Fruit fly (Drosophila melanogaster): ENCODE measurements around the gene CG12213.

CG12213 gene

dm6 chr3R:11962739-11963214 lies 4.7 kb downstream of the CG12213 start, which contains the start of the genes CG3281 and aurA (continued):
- no peak for TF ChIP-seq Gsc (GFP tag; IDR thresholded peaks at IDR 0.05)
- TF ChIP-seq CG10959 (GFP tag; IDR thresholded peaks at IDR 0.05), result no peak
- TF ChIP-seq lmd (GFP tag; IDR thresholded peaks at IDR 0.05), result peak; percentile 60; the same call in 1 of the 2 replicates
- TF ChIP-seq CG2129 (GFP tag; IDR thresholded peaks at IDR 0.05; ENCODE audit: partially characterized antibody), result peak; percentile 97
- TF ChIP-seq CG2678 (tag; optimal IDR thresholded peaks at IDR 0.05), result peak; percentile 76
- TF ChIP-seq CG18599 (GFP tag; optimal IDR thresholded peaks at IDR 0.05), result peak; percentile 51
- TF ChIP-seq lov (optimal IDR thresholded peaks at IDR 0.05), result no peak
- no peak for TF ChIP-seq lov (GFP tag; IDR thresholded peaks at IDR 0.05)
- peak; percentile 77 for TF ChIP-seq ato (GFP tag; IDR thresholded peaks at IDR 0.05; ENCODE audit: partially characterized antibody)
- peak; percentile 91; the same call in 1 of the 2 replicates for TF ChIP-seq nerfin-2 (GFP tag; IDR thresholded peaks at IDR 0.05; ENCODE audit: partially characterized antibody)
- TF ChIP-seq kni (GFP tag; optimal IDR thresholded peaks at IDR 0.05), result peak; percentile 65
- no peak for TF ChIP-seq MESR4 (GFP tag; optimal IDR thresholded peaks at IDR 0.05)
- TF ChIP-seq CG15011 (GFP tag; optimal IDR thresholded peaks at IDR 0.05), result no peak
- TF ChIP-seq esg (GFP tag; conservative IDR thresholded peaks at IDR 0.05), result peak; percentile 49; the same call in 1 of the 2 replicates
- TF ChIP-seq C15 (GFP tag; IDR thresholded peaks at IDR 0.05), result no peak
- TF ChIP-seq dati (GFP tag; IDR thresholded peaks at IDR 0.05), result no peak
- TF ChIP-seq HmgZ (tag; optimal IDR thresholded peaks at IDR 0.05), result peak; percentile 66
- TF ChIP-seq Fer2 (tag; optimal IDR thresholded peaks at IDR 0.05), result peak; percentile 67
- TF ChIP-seq CG8388 (GFP tag; optimal IDR thresholded peaks at IDR 0.05), result peak; percentile 41
- TF ChIP-seq tna (GFP tag; IDR thresholded peaks at IDR 0.05; ENCODE audit: partially characterized antibody), result peak; percentile 72
- TF ChIP-seq slou (GFP tag; optimal IDR thresholded peaks at IDR 0.05), result peak; percentile 76
- no peak for TF ChIP-seq CG4707 (GFP tag; optimal IDR thresholded peaks at IDR 0.05)
- peak; percentile 31; the same call in 1 of the 2 replicates for TF ChIP-seq CG32767 (GFP tag; IDR thresholded peaks at IDR 0.05)
- TF ChIP-seq org-1 (GFP tag; optimal IDR thresholded peaks at IDR 0.05), result no peak
- TF ChIP-seq CG17802 (tag; optimal IDR thresholded peaks at IDR 0.05), result no peak
- TF ChIP-seq CG12219 (GFP tag; optimal IDR thresholded peaks at IDR 0.05), result no peak
- TF ChIP-seq rib (GFP tag; IDR thresholded peaks at IDR 0.05), result no peak
- TF ChIP-seq CG12659 (GFP tag; optimal IDR thresholded peaks at IDR 0.05), result peak; percentile 88
- TF ChIP-seq cato (GFP tag; optimal IDR thresholded peaks at IDR 0.05; ENCODE audit: borderline replicate concordance), result peak; percentile 40
- TF ChIP-seq CG42726 (GFP tag; IDR thresholded peaks at IDR 0.05; ENCODE audit: partially characterized antibody), result peak; percentile 84
- TF ChIP-seq ranshi (GFP tag; IDR thresholded peaks at IDR 0.05), result peak; percentile 25; the same call in 1 of the 2 replicates
- TF ChIP-seq en (GFP tag; optimal IDR thresholded peaks at IDR 0.05), result no peak
- peak; percentile 60 for TF ChIP-seq CG17359 (tag; optimal IDR thresholded peaks at IDR 0.05)
- no peak for TF ChIP-seq CG14965 (GFP tag; optimal IDR thresholded peaks at IDR 0.05; ENCODE audit: borderline replicate concordance)
- TF ChIP-seq CG13424 (tag; optimal IDR thresholded peaks at IDR 0.05), result peak; percentile 79
- TF ChIP-seq Trl (optimal IDR thresholded peaks at IDR 0.05), result peak in 1 of 2 experiments; percentile 8
- TF ChIP-seq Trl (GFP tag; optimal IDR thresholded peaks at IDR 0.05), result peak; percentile 74
- TF ChIP-seq wdn (GFP tag; IDR thresholded peaks at IDR 0.05), result 0 out of 2 replicates have a peak, but pooled peaks have one; percentile 46
- peak; percentile 92 for TF ChIP-seq CG6791 (GFP tag; IDR thresholded peaks at IDR 0.05; ENCODE audit: partially characterized antibody)
- TF ChIP-seq CG33557 (GFP tag; optimal IDR thresholded peaks at IDR 0.05), result peak; percentile 62
- TF ChIP-seq Sry-β (GFP tag; optimal IDR thresholded peaks at IDR 0.05), result peak; percentile 88
- TF ChIP-seq Dek (tag; optimal IDR thresholded peaks at IDR 0.05), result peak; percentile 60
- peak; percentile 87 for TF ChIP-seq CG17361 (GFP tag; IDR thresholded peaks at IDR 0.05)
- peak; percentile 16; the same call in 1 of the 2 replicates for TF ChIP-seq wor (GFP tag; IDR thresholded peaks at IDR 0.05)
- peak; percentile 83 for TF ChIP-seq CG15514 (GFP tag; optimal IDR thresholded peaks at IDR 0.05)
- peak; percentile 78 for TF ChIP-seq CG1602 (GFP tag; optimal IDR thresholded peaks at IDR 0.05)
- peak; percentile 46; the same call in 1 of the 2 replicates for TF ChIP-seq CG11085 (GFP tag; IDR thresholded peaks at IDR 0.05)
- no peak for TF ChIP-seq usp (GFP tag; optimal IDR thresholded peaks at IDR 0.05)
- peak; percentile 7 for TF ChIP-seq MTF-1 (GFP tag; optimal IDR thresholded peaks at IDR 0.05; ENCODE audit: borderline replicate concordance)
